Worm (Caenorhabditis elegans): Measurements from ENCODE around the gene srw-56.
"Not testable (repeated sequence)": the region's sequence is repeated elsewhere in the genome, so short reads cannot be mapped to it uniquely, and the experiment has no call there.

Gene srw-56

ce11 chrV:15952762-15953161 lies at the start of gene srw-56:
TSS of gene srw-56 (minus strand) at chrV:15952862.
- no peak for TF ChIP-seq lin-11 (tag; optimal IDR thresholded peaks at IDR 0.05)
- no peak for TF ChIP-seq lim-6 (tag; optimal IDR thresholded peaks at IDR 0.05)
- no peak for TF ChIP-seq pat-9 (tag; optimal IDR thresholded peaks at IDR 0.05)
- TF ChIP-seq sox-2 (GFP tag; IDR thresholded peaks at IDR 0.05) = no peak
- TF ChIP-seq hlh-15 (tag; optimal IDR thresholded peaks at IDR 0.05) = no peak
- TF ChIP-seq syd-9 (tag; optimal IDR thresholded peaks at IDR 0.05) = no peak
- no peak for TF ChIP-seq odd-2 (tag; optimal IDR thresholded peaks at IDR 0.05)
- TF ChIP-seq nhr-232 (tag; optimal IDR thresholded peaks at IDR 0.05) = no peak
- TF ChIP-seq ref-2 (tag; optimal IDR thresholded peaks at IDR 0.05) = no peak
- no peak for TF ChIP-seq gmeb-2 (tag; optimal IDR thresholded peaks at IDR 0.05)
- no peak for TF ChIP-seq elt-2 (tag; optimal IDR thresholded peaks at IDR 0.05)
- no peak for TF ChIP-seq pqm-1 (tag; optimal IDR thresholded peaks at IDR 0.05)
- TF ChIP-seq eyg-1 (tag; optimal IDR thresholded peaks at IDR 0.05) = no peak
- TF ChIP-seq pag-3 (tag; optimal IDR thresholded peaks at IDR 0.05; ENCODE audit: borderline replicate concordance) = no peak

- no peak for TF ChIP-seq ztf-16 (tag; optimal IDR thresholded peaks at IDR 0.05)
- TF ChIP-seq lim-6 (tag; optimal IDR thresholded peaks at IDR 0.05) = no peak
- no peak for TF ChIP-seq C38D4.7 (GFP tag; optimal IDR thresholded peaks at IDR 0.05)
- no peak for TF ChIP-seq ceh-14 (tag; optimal IDR thresholded peaks at IDR 0.05)
- TF ChIP-seq hlh-15 (tag; optimal IDR thresholded peaks at IDR 0.05) = no peak
Measured at ce11 chrV:16002288-16002687, 49.6 kb upstream of the srw-56 start, which contains the start of gene nhr-63. TSS of gene nhr-63 (plus strand) at chrV:16002588.

- TF ChIP-seq hlh-8 (tag; optimal IDR thresholded peaks at IDR 0.05) (no peak), hlh-30 (tag; optimal IDR thresholded peaks at IDR 0.05; ENCODE audit: insufficient read depth) (peak; percentile 15), ttx-3 (tag; optimal IDR thresholded peaks at IDR 0.05) (no peak), sox-4 (tag; optimal IDR thresholded peaks at IDR 0.05) (no peak)
Measured at ce11 chrV:16000433-16000832, 47.8 kb upstream of the srw-56 start, which contains the start of gene nhr-50. TSS of gene nhr-50 (minus strand) at chrV:16000631.

ce11 chrV:15996655-15997186 lies 44.1 kb upstream of the srw-56 start, which contains the start of the genes C06C6.9 and C06C6.8:
TSS of gene C06C6.9 (minus strand) at chrV:15996755.
TSS of gene C06C6.8 (plus strand) at chrV:15997136.
- TF ChIP-seq lin-11 (tag; optimal IDR thresholded peaks at IDR 0.05) (no peak), hlh-30 (tag; optimal IDR thresholded peaks at IDR 0.05; ENCODE audit: insufficient read depth) (no peak), C38D4.7 (GFP tag; optimal IDR thresholded peaks at IDR 0.05) (no peak), unc-86 (tag; optimal IDR thresholded peaks at IDR 0.05) (no peak), eyg-1 (tag; optimal IDR thresholded peaks at IDR 0.05) (no peak), pha-4 (tag; optimal IDR thresholded peaks at IDR 0.05) (no peak), K02D7.2 (tag; optimal IDR thresholded peaks at IDR 0.05) (no peak), ahr-1 (tag; optimal IDR thresholded peaks at IDR 0.05) (no peak), pat-9 (tag; optimal IDR thresholded peaks at IDR 0.05) (no peak), dve-1 (tag; optimal IDR thresholded peaks at IDR 0.05) (no peak)

ce11 chrV:15991850-15992249 lies 39.2 kb upstream of the srw-56 start, which contains the start of gene C06C6.7:
TSS of gene C06C6.7 (plus strand) at chrV:15992150.
- not testable (repeated sequence) for TF ChIP-seq unc-3 (GFP tag; conservative IDR thresholded peaks at IDR 0.05); unc-3 (tag; optimal IDR thresholded peaks at IDR 0.05); Y22D7AL.16 (tag; optimal IDR thresholded peaks at IDR 0.05); ztf-16 (tag; optimal IDR thresholded peaks at IDR 0.05)

- no peak for TF ChIP-seq syd-9 (tag; optimal IDR thresholded peaks at IDR 0.05)
- TF ChIP-seq dve-1 (tag; optimal IDR thresholded peaks at IDR 0.05) = no peak
- TF ChIP-seq hlh-30 (tag; optimal IDR thresholded peaks at IDR 0.05; ENCODE audit: insufficient read depth) = no peak
- TF ChIP-seq odd-2 (tag; optimal IDR thresholded peaks at IDR 0.05) = no peak
- TF ChIP-seq gmeb-2 (tag; optimal IDR thresholded peaks at IDR 0.05) = no peak
- TF ChIP-seq lin-11 (tag; optimal IDR thresholded peaks at IDR 0.05) = no peak
- TF ChIP-seq ceh-45 (GFP tag; IDR thresholded peaks at IDR 0.05) = no peak
- TF ChIP-seq unc-42 (tag; optimal IDR thresholded peaks at IDR 0.05) = no peak
Measured at ce11 chrV:15988074-15988473, 35.4 kb upstream of the srw-56 start, which contains the start of gene F36G9.15. TSS of gene F36G9.15 (minus strand) at chrV:15988174.

All from whole organism, late embryonic.